Fruit fly (Drosophila melanogaster): ENCODE data around the gene Ugt303A1.

- no peak for TF ChIP-seq insv (optimal IDR thresholded peaks at IDR 0.05)
- no peak for TF ChIP-seq Sin3A (optimal IDR thresholded peaks at IDR 0.05)
- no peak for TF ChIP-seq h (optimal IDR thresholded peaks at IDR 0.05)
- TF ChIP-seq psq (optimal IDR thresholded peaks at IDR 0.05): no peak
- TF ChIP-seq ttk (optimal IDR thresholded peaks at IDR 0.05): no peak
Observed at dm6 chr3R:11175308-11175707, at the start of gene Ugt303A1, which contains the start of gene Ugt304A1.
